Worm (Caenorhabditis elegans) whole organism, mixed stage, embryonic: Measurements from ENCODE around the gene F54B11.4.

ENCODE experiments used
- cnd-1 ChIP-seq: fragments of 200-800 bp; sonication (Bioruptor generic); optimal IDR thresholded peaks from 2 replicates; lab custom pipeline; 2018; ENCODE audit warnings: mild to moderate bottlenecking, missing genetic modification characterization, missing compliant biosample characterization
- elt-1 ChIP-seq: sonication (generic microtip); optimal IDR thresholded peaks from 2 replicates; lab custom pipeline; 2017; ENCODE audit warnings: missing genetic modification characterization, mild to moderate bottlenecking, missing compliant biosample characterization, antibody characterized with exemption, moderate library complexity, borderline replicate concordance; ENCODE audit not compliant: insufficient read depth
- elt-3 ChIP-seq: fragments of 150-350 bp; optimal IDR thresholded peaks from 2 replicates; lab custom pipeline; 2014; ENCODE audit warnings: missing biosample characterization, missing genetic modification characterization
- lsy-2 ChIP-seq: fragments of 150-350 bp; optimal IDR thresholded peaks from 2 replicates; lab custom pipeline; 2014; ENCODE audit warnings: missing biosample characterization, missing genetic modification characterization
- nhr-12 ChIP-seq: fragments of 150-350 bp; optimal IDR thresholded peaks from 2 replicates; lab custom pipeline; 2014; ENCODE audit warnings: missing biosample characterization, missing genetic modification characterization
- nhr-28 ChIP-seq: fragments of 150-350 bp; optimal IDR thresholded peaks from 2 replicates; lab custom pipeline; 2014; ENCODE audit warnings: missing biosample characterization, missing genetic modification characterization
- nhr-76 ChIP-seq: sonication (generic microtip); optimal IDR thresholded peaks from 2 replicates; lab custom pipeline; 2017; ENCODE audit warnings: missing biosample characterization, missing genetic modification characterization
- snpc-4 ChIP-seq: fragments of 150-350 bp; optimal IDR thresholded peaks from 2 replicates; lab custom pipeline; 2014; ENCODE audit warnings: missing biosample characterization, missing genetic modification characterization
- sptf-1 ChIP-seq: sonication (generic microtip); optimal IDR thresholded peaks from 2 replicates; lab custom pipeline; 2017; ENCODE audit warnings: mild to moderate bottlenecking, missing genetic modification characterization, moderate library complexity, missing compliant biosample characterization
- tbx-8 ChIP-seq: fragments of 200-800 bp; sonication (Bioruptor generic); optimal IDR thresholded peaks from 2 replicates; lab custom pipeline; 2018; ENCODE audit warnings: mild to moderate bottlenecking, missing genetic modification characterization, moderate library complexity, missing compliant biosample characterization
- unc-39 ChIP-seq: fragments of 150-350 bp; optimal IDR thresholded peaks from 2 replicates; lab custom pipeline; 2014; ENCODE audit warnings: missing biosample characterization, missing genetic modification characterization
- unc-62 ChIP-seq: fragments of 150-350 bp; optimal IDR thresholded peaks from 2 replicates; lab custom pipeline; 2014; ENCODE audit warnings: missing biosample characterization, missing genetic modification reagents, missing genetic modification characterization

DNA sequence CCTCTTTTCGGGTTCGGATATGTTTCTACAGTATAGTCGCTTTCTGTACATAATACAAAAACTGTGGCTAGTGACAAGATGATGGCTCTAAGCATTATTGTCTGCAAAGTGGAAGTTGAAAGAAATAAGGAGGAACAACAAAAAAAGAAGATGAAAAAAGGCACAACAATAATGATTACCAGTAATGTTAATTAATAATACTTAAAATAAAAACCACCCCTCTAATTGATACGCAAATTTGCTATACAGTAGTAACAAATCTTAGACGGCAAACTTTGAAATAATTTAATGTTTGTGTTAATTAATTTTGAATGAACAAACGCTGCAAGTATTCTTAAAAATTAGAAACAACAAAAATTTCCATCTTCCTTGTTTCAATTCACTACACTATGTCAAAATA, 29.2 kb downstream of the F54B11.4 start, which contains the start of gene Y12A6A.1:
- TF ChIP-seq unc-62 (GFP tag; lab: Kevin White, UChicago) (no peak), snpc-4 (tag; lab: Kevin White, UChicago) (no peak), lsy-2 (tag; lab: Kevin White, UChicago) (no peak), nhr-76 (no peak), cnd-1 (tag; lab: Kevin White, UChicago) (no peak), nhr-28 (no peak), elt-3 (tag; lab: Kevin White, UChicago) (no peak), tbx-8 (GFP tag; lab: Kevin White, UChicago) (no peak), elt-1 (tag; lab: Kevin White, UChicago) (no peak), nhr-12 (tag; lab: Kevin White, UChicago) (no peak), sptf-1 (no peak), unc-39 (tag; lab: Kevin White, UChicago) (no peak)
